Worm (Caenorhabditis elegans) whole organism, L2 larva: ENCODE results near the gene srlf-19.

Experiments
- R02D3.7 ChIP-seq: fragments of 150-350 bp; optimal IDR thresholded peaks from 2 replicates; lab custom pipeline; 2014; ENCODE audit warnings: missing biosample characterization, missing genetic modification characterization
- Y55F3AM.14 ChIP-seq: fragments of 200-800 bp; sonication (Bioruptor generic); optimal IDR thresholded peaks from 2 replicates; lab custom pipeline; 2018; ENCODE audit warnings: mild to moderate bottlenecking, missing genetic modification characterization, missing compliant biosample characterization
- ZK546.5 ChIP-seq: sonication (generic microtip); optimal IDR thresholded peaks from 2 replicates; lab custom pipeline; 2017; ENCODE audit warnings: missing biosample characterization, missing genetic modification characterization
- alr-1 ChIP-seq: fragments of 150-350 bp; optimal IDR thresholded peaks from 2 replicates; lab custom pipeline; 2014; ENCODE audit warnings: missing biosample characterization, missing genetic modification characterization
- aly-2 ChIP-seq: fragments of 150-350 bp; optimal IDR thresholded peaks from 2 replicates; lab custom pipeline; 2014; ENCODE audit warnings: missing biosample characterization, missing genetic modification characterization
- ama-1 ChIP-seq: fragments of 150-350 bp; optimal IDR thresholded peaks from 2 replicates; lab custom pipeline; 2018; ENCODE audit warnings: inconsistent platforms
- ceh-16 ChIP-seq: fragments of 150-350 bp; optimal IDR thresholded peaks from 2 replicates; lab custom pipeline; 2014; ENCODE audit warnings: missing biosample characterization, missing genetic modification characterization
- crh-2 ChIP-seq: sonication (generic microtip); optimal IDR thresholded peaks from 2 replicates; lab custom pipeline; 2017; ENCODE audit warnings: missing biosample characterization, missing genetic modification characterization
- egl-27 ChIP-seq: sonication (generic microtip); optimal IDR thresholded peaks from 3 replicates; lab custom pipeline; 2017; ENCODE audit warnings: missing biosample characterization, missing genetic modification reagents, missing genetic modification characterization
- elt-1 ChIP-seq: fragments of 150-350 bp; optimal IDR thresholded peaks from 2 replicates; lab custom pipeline; 2014; ENCODE audit warnings: missing biosample characterization, missing genetic modification characterization
- elt-3 ChIP-seq: sonication (generic microtip); optimal IDR thresholded peaks from 2 replicates; lab custom pipeline; 2017; ENCODE audit warnings: missing biosample characterization, missing genetic modification characterization
- fos-1 ChIP-seq: fragments of 150-350 bp; optimal IDR thresholded peaks from 2 replicates; lab custom pipeline; 2014; ENCODE audit warnings: missing biosample characterization, missing genetic modification characterization
- lin-11 ChIP-seq: fragments of 150-350 bp; sonication (generic microtip); optimal IDR thresholded peaks from 2 replicates; lab custom pipeline; 2014; ENCODE audit warnings: missing biosample characterization, missing genetic modification characterization, inconsistent platforms, mixed read lengths
- lin-13 ChIP-seq: fragments of 150-350 bp; optimal IDR thresholded peaks from 2 replicates; lab custom pipeline; 2014; ENCODE audit warnings: missing biosample characterization, missing genetic modification reagents, missing genetic modification characterization
- lin-39 ChIP-seq: fragments of 150-350 bp; optimal IDR thresholded peaks from 2 replicates; lab custom pipeline; 2014; ENCODE audit warnings: missing biosample characterization, missing genetic modification reagents, missing genetic modification characterization
- lsy-2 ChIP-seq, 2 experiments: fragments of 150-350 bp in 1 of 2; sonication (generic microtip) in 1 of 2; optimal IDR thresholded peaks; 2 replicates each; lab custom pipeline; 2014 to 2017; ENCODE audit warnings: missing biosample characterization in 2 of 2, missing genetic modification characterization in 2 of 2
- mab-5 ChIP-seq: fragments of 150-350 bp; optimal IDR thresholded peaks from 2 replicates; lab custom pipeline; 2014; ENCODE audit warnings: missing biosample characterization, missing genetic modification characterization
- mbf-1 ChIP-seq: sonication (generic microtip); optimal IDR thresholded peaks from 2 replicates; lab custom pipeline; 2017; ENCODE audit warnings: missing biosample characterization, missing genetic modification characterization
- mdl-1 ChIP-seq, 2 experiments: fragments of 150-350 bp in 1 of 2; sonication (generic microtip) in 1 of 2; optimal IDR thresholded peaks; 2 replicates each; lab custom pipeline; 2017; ENCODE audit warnings: missing biosample characterization in 2 of 2, missing genetic modification characterization in 2 of 2
- nhr-10 ChIP-seq: sonication (generic microtip); optimal IDR thresholded peaks from 2 replicates; lab custom pipeline; 2017; ENCODE audit warnings: missing biosample characterization, missing genetic modification characterization
- nhr-11 ChIP-seq: fragments of 150-350 bp; optimal IDR thresholded peaks from 2 replicates; lab custom pipeline; 2014; ENCODE audit warnings: missing biosample characterization, missing genetic modification characterization
- nhr-12 ChIP-seq: fragments of 150-350 bp; optimal IDR thresholded peaks from 2 replicates; lab custom pipeline; 2014; ENCODE audit warnings: missing biosample characterization, missing genetic modification characterization
- nhr-129 ChIP-seq: fragments of 150-350 bp; optimal IDR thresholded peaks from 2 replicates; lab custom pipeline; 2014; ENCODE audit warnings: missing biosample characterization, missing genetic modification characterization
- nhr-21 ChIP-seq: fragments of 150-350 bp; optimal IDR thresholded peaks from 2 replicates; lab custom pipeline; 2014; ENCODE audit warnings: missing biosample characterization, missing genetic modification characterization
- nhr-23 ChIP-seq: fragments of 150-350 bp; optimal IDR thresholded peaks from 2 replicates; lab custom pipeline; 2014; ENCODE audit warnings: missing biosample characterization, missing genetic modification reagents, missing genetic modification characterization
- nhr-237 ChIP-seq: fragments of 150-350 bp; optimal IDR thresholded peaks from 2 replicates; lab custom pipeline; 2014; ENCODE audit warnings: missing biosample characterization, missing genetic modification characterization
- nhr-6 ChIP-seq: fragments of 150-350 bp; optimal IDR thresholded peaks from 2 replicates; lab custom pipeline; 2014; ENCODE audit warnings: missing biosample characterization, missing genetic modification characterization
- nhr-77 ChIP-seq: fragments of 150-350 bp; optimal IDR thresholded peaks from 2 replicates; lab custom pipeline; 2014; ENCODE audit warnings: missing biosample characterization, missing genetic modification characterization
- peb-1 ChIP-seq: fragments of 150-350 bp; optimal IDR thresholded peaks from 2 replicates; lab custom pipeline; 2014; ENCODE audit warnings: missing biosample characterization, missing genetic modification characterization
- sem-4 ChIP-seq: fragments of 150-350 bp; optimal IDR thresholded peaks from 2 replicates; lab custom pipeline; 2014; ENCODE audit warnings: missing biosample characterization, missing genetic modification reagents, missing genetic modification characterization
- skn-1 ChIP-seq: sonication (generic microtip); optimal IDR thresholded peaks from 2 replicates; lab custom pipeline; 2017; ENCODE audit warnings: missing biosample characterization, missing genetic modification characterization
- sma-3 ChIP-seq: sonication (generic microtip); optimal IDR thresholded peaks from 2 replicates; lab custom pipeline; 2016; ENCODE audit warnings: missing genetic modification reagents, missing genetic modification characterization, missing compliant biosample characterization
- sma-9 ChIP-seq, 2 experiments: fragments of 150-350 bp in 1 of 2; sonication (generic microtip) in 1 of 2; optimal IDR thresholded peaks; 2 replicates each; lab custom pipeline; 2014 to 2016; ENCODE audit warnings: missing genetic modification characterization in 2 of 2, mild to moderate bottlenecking in 1 of 2, missing biosample characterization in 1 of 2, missing compliant biosample characterization in 1 of 2, missing genetic modification reagents in 1 of 2, moderate library complexity in 1 of 2
- snpc-4 ChIP-seq: fragments of 150-350 bp; optimal IDR thresholded peaks from 2 replicates; lab custom pipeline; 2014; ENCODE audit warnings: missing biosample characterization, missing genetic modification characterization
- unc-39 ChIP-seq: fragments of 150-350 bp; optimal IDR thresholded peaks from 2 replicates; lab custom pipeline; 2014; ENCODE audit warnings: missing biosample characterization, missing genetic modification characterization
- unc-55 ChIP-seq: fragments of 150-350 bp; sonication (generic microtip); optimal IDR thresholded peaks from 3 replicates; lab custom pipeline; 2014; ENCODE audit warnings: missing biosample characterization, missing genetic modification reagents, missing genetic modification characterization
- unc-62 ChIP-seq: fragments of 150-350 bp; optimal IDR thresholded peaks from 2 replicates; lab custom pipeline; 2014; ENCODE audit warnings: missing biosample characterization, missing genetic modification reagents, missing genetic modification characterization
- ztf-1 ChIP-seq: fragments of 200-800 bp; sonication (Bioruptor generic); conservative IDR thresholded peaks from 2 replicates; pipeline ENCODE4 v1.3.6; 2022; ENCODE audit warnings: missing genetic modification characterization, missing compliant biosample characterization
- ztf-11 ChIP-seq: sonication (generic microtip); optimal IDR thresholded peaks from 2 replicates; lab custom pipeline; 2017; ENCODE audit warnings: missing biosample characterization, missing genetic modification characterization
- ztf-4 ChIP-seq: fragments of 150-350 bp; optimal IDR thresholded peaks from 2 replicates; lab custom pipeline; 2014; ENCODE audit warnings: missing biosample characterization, missing genetic modification characterization

srlf-19 gene

ce11 chrV:536571-536970 is 31.3 kb downstream of the srlf-19 start, which contains the start of gene C14C6.5:
Gene C14C6.5, plus strand, starts transcription at chrV:536628.
- TF ChIP-seq lin-13, result no peak
- TF ChIP-seq nhr-6 (tag; lab: Kevin White, UChicago), result no peak
- no peak for TF ChIP-seq crh-2 (tag; lab: Kevin White, UChicago)
- no peak for TF ChIP-seq unc-55 (GFP tag; lab: Kevin White, UChicago)

ce11 chrV:539040-539510 is 33.8 kb downstream of the srlf-19 start, which contains the start of gene nhr-155:
Gene nhr-155, plus strand, starts transcription at chrV:539460.
- peak; percentile 81 for TF ChIP-seq sma-9 (GFP tag; optimal IDR thresholded peaks at IDR 0.05; lab: Kevin White, UChicago)
- no peak for TF ChIP-seq sma-9 (tag; optimal IDR thresholded peaks at IDR 0.05; lab: Kevin White, UChicago)
- no peak for TF ChIP-seq fos-1
- TF ChIP-seq ceh-16, result peak; percentile 30
- peak; percentile 95 for TF ChIP-seq elt-1 (tag; lab: Kevin White, UChicago)
- TF ChIP-seq nhr-23, result peak; percentile 26
- TF ChIP-seq, all 48 proteins: peak for 4

DNA sequence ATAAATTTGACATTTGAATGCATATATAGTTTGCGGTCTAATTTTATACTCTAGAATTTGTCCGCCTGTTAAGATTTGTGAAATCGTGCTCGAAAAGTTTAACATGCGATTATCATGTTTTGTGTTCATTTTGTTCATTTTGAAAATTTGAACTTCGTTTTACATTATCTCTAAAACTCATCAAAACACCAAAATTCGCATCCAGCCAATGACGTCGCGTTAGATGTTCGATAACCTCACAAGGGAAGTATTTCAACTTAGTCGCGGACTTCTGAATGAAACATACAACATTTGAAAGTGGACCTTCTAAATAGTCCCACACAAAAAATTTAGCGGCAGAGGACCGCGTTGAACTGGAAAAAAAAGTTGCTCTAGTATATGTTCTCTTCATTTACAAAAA is 36.2 kb downstream of the srlf-19 start:
- TF ChIP-seq egl-27 (no peak), mbf-1 (no peak), lin-13 (no peak), nhr-12 (tag; lab: Kevin White, UChicago) (no peak), sma-9 (GFP tag; optimal IDR thresholded peaks at IDR 0.05; lab: Kevin White, UChicago) (peak; percentile 50), sma-9 (tag; optimal IDR thresholded peaks at IDR 0.05; lab: Kevin White, UChicago) (no peak), snpc-4 (no peak), skn-1 (tag; lab: Kevin White, UChicago) (no peak), elt-1 (tag; lab: Kevin White, UChicago) (peak; percentile 31), nhr-129 (tag; lab: Kevin White, UChicago) (no peak), nhr-6 (tag; lab: Kevin White, UChicago) (no peak), ztf-4 (tag; lab: Kevin White, UChicago) (no peak), mdl-1 (tag; optimal IDR thresholded peaks at IDR 0.05; lab: Kevin White, UChicago) (no peak)

- no peak for TF ChIP-seq nhr-77
- no peak for TF ChIP-seq elt-3 (tag; lab: Kevin White, UChicago)
- no peak for TF ChIP-seq sma-3 (GFP tag; lab: Kevin White, UChicago)
- TF ChIP-seq elt-1 (tag; lab: Kevin White, UChicago), result no peak
- no peak for TF ChIP-seq ZK546.5 (tag; lab: Kevin White, UChicago)
- TF ChIP-seq R02D3.7 (tag; lab: Kevin White, UChicago), result no peak
- no peak for TF ChIP-seq nhr-23
- no peak for TF ChIP-seq ztf-4 (tag; lab: Kevin White, UChicago)
- no peak for TF ChIP-seq nhr-129 (tag; lab: Kevin White, UChicago)
- no peak for TF ChIP-seq sem-4 (tag; lab: Kevin White, UChicago)
- TF ChIP-seq nhr-21 (tag; lab: Kevin White, UChicago), result no peak
Measured at ce11 chrV:543169-543568, 37.9 kb downstream of the srlf-19 start, which contains the start of gene C14C6.3. Gene C14C6.3, plus strand, starts transcription at chrV:543469.

- TF ChIP-seq lsy-2 (tag; optimal IDR thresholded peaks at IDR 0.05; lab: Kevin White, UChicago) (no peak), ztf-1 (no peak), sma-9 (GFP tag; optimal IDR thresholded peaks at IDR 0.05; lab: Kevin White, UChicago) (no peak), sma-9 (tag; optimal IDR thresholded peaks at IDR 0.05; lab: Kevin White, UChicago) (no peak), mbf-1 (no peak), sem-4 (tag; lab: Kevin White, UChicago) (no peak), unc-62 (GFP tag; lab: Kevin White, UChicago) (no peak), unc-39 (tag; lab: Kevin White, UChicago) (no peak), nhr-12 (tag; lab: Kevin White, UChicago) (no peak)
Measured at ce11 chrV:547980-548379, 42.7 kb downstream of the srlf-19 start, which contains the start of gene C14C6.6. Gene C14C6.6, minus strand, starts transcription at chrV:548080.

DNA sequence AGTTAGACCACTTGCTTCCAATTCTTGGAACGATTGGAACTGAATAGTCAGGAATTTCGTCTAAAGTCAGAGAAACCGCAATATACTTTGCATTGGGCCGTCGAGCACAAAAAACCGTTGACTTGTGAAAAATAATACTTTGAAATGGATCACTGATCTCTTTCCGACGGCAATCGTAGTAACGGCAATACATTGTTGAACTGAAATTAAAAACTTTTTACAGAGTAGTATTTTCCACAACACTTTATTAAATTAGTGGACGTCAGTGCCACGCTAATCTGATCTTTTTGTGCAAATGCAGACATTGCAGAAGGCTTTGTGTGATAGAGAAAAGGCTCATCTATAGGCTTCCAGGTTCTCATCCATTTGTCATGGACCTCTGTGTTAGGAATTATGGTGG is 47.1 kb downstream of the srlf-19 start:
- no peak for TF ChIP-seq peb-1 (tag; lab: Kevin White, UChicago)
- no peak for TF ChIP-seq ztf-11 (tag; lab: Kevin White, UChicago)
- TF ChIP-seq ceh-16, result no peak
- no peak for TF ChIP-seq nhr-6 (tag; lab: Kevin White, UChicago)
- no peak for TF ChIP-seq aly-2 (tag; lab: Kevin White, UChicago)
- no peak for TF ChIP-seq nhr-10 (tag; lab: Kevin White, UChicago)
- TF ChIP-seq skn-1 (tag; lab: Kevin White, UChicago), result no peak
- TF ChIP-seq sem-4 (tag; lab: Kevin White, UChicago), result no peak
- TF ChIP-seq Y55F3AM.14 (GFP tag; lab: Kevin White, UChicago), result no peak
- no peak for TF ChIP-seq unc-62 (GFP tag; lab: Kevin White, UChicago)
- no peak for TF ChIP-seq mab-5
- TF ChIP-seq nhr-11 (tag; lab: Kevin White, UChicago), result no peak
- TF ChIP-seq nhr-237, result no peak
- no peak for TF ChIP-seq ama-1 (lab: Kevin White, UChicago)
- TF ChIP-seq lin-11 (tag; lab: Kevin White, UChicago), result no peak
- no peak for TF ChIP-seq sma-3 (GFP tag; lab: Kevin White, UChicago)
- no peak for TF ChIP-seq snpc-4
- TF ChIP-seq nhr-12 (tag; lab: Kevin White, UChicago), result no peak
- no peak for TF ChIP-seq alr-1 (tag; lab: Kevin White, UChicago)
- no peak for TF ChIP-seq lin-39
